Worm (Caenorhabditis elegans): ENCODE data around the gene Y47D7A.13.

The Y47D7A.13 gene

ce11 chrV:4416710-4417109 lies 19.0 kb downstream of the Y47D7A.13 start, which contains the start of gene Y47D7A.18:
Gene Y47D7A.18, minus strand, starts transcription at chrV:4416810.
- TF ChIP-seq tab-1 (GFP tag; IDR thresholded peaks at IDR 0.05) (no peak), med-1 (GFP tag; optimal IDR thresholded peaks at IDR 0.05; ENCODE audit: insufficient read depth) (no peak), T22C8.4 (GFP tag; IDR thresholded peaks at IDR 0.05) (no peak), ztf-23 (GFP tag; IDR thresholded peaks at IDR 0.05) (no peak), cog-1 (tag; optimal IDR thresholded peaks at IDR 0.05) (no peak), ref-1 (GFP tag; conservative IDR thresholded peaks at IDR 0.05) (no peak)

ce11 chrV:4414613-4415071 lies 21.1 kb downstream of the Y47D7A.13 start, which contains the start of gene grl-5:
Gene grl-5, minus strand, starts transcription at chrV:4414663.
- TF ChIP-seq cog-1 (tag; optimal IDR thresholded peaks at IDR 0.05): no peak
- no peak for TF ChIP-seq T22C8.4 (GFP tag; IDR thresholded peaks at IDR 0.05)
- TF ChIP-seq klf-2 (GFP tag; conservative IDR thresholded peaks at IDR 0.05): no peak
- TF ChIP-seq ztf-23 (GFP tag; IDR thresholded peaks at IDR 0.05): no peak
- no peak for TF ChIP-seq ref-1 (GFP tag; conservative IDR thresholded peaks at IDR 0.05)
- no peak for TF ChIP-seq tab-1 (GFP tag; IDR thresholded peaks at IDR 0.05)
- TF ChIP-seq med-1 (GFP tag; optimal IDR thresholded peaks at IDR 0.05; ENCODE audit: insufficient read depth): no peak
- no peak for TF ChIP-seq flt-1 (GFP tag; IDR thresholded peaks at IDR 0.05)
- TF ChIP-seq ztf-29 (GFP tag; IDR thresholded peaks at IDR 0.05): no peak

- TF ChIP-seq ztf-23 (GFP tag; IDR thresholded peaks at IDR 0.05) (no peak), med-1 (GFP tag; optimal IDR thresholded peaks at IDR 0.05; ENCODE audit: insufficient read depth) (no peak), T22C8.4 (GFP tag; IDR thresholded peaks at IDR 0.05) (no peak), klf-2 (GFP tag; conservative IDR thresholded peaks at IDR 0.05) (no peak), ztf-29 (GFP tag; IDR thresholded peaks at IDR 0.05) (no peak), ref-1 (GFP tag; conservative IDR thresholded peaks at IDR 0.05) (no peak), flt-1 (GFP tag; IDR thresholded peaks at IDR 0.05) (no peak), cog-1 (tag; optimal IDR thresholded peaks at IDR 0.05) (no peak), tab-1 (GFP tag; IDR thresholded peaks at IDR 0.05) (no peak)
These were observed 24.0 kb downstream of the Y47D7A.13 start, which contains the start of gene Y47D7A.17 for ce11 chrV:4411714-4412113. Gene Y47D7A.17, minus strand, starts transcription at chrV:4411814.

ce11 chrV:4410643-4411042 lies 25.1 kb downstream of the Y47D7A.13 start, which contains the start of gene Y47D7A.3:
Gene Y47D7A.3, plus strand, starts transcription at chrV:4410943.
- TF ChIP-seq T22C8.4 (GFP tag; IDR thresholded peaks at IDR 0.05) (no peak), ztf-29 (GFP tag; IDR thresholded peaks at IDR 0.05) (no peak), flt-1 (GFP tag; IDR thresholded peaks at IDR 0.05) (no peak), ref-1 (GFP tag; conservative IDR thresholded peaks at IDR 0.05) (no peak), cog-1 (tag; optimal IDR thresholded peaks at IDR 0.05) (no peak), tab-1 (GFP tag; IDR thresholded peaks at IDR 0.05) (no peak), ztf-23 (GFP tag; IDR thresholded peaks at IDR 0.05) (no peak), med-1 (GFP tag; optimal IDR thresholded peaks at IDR 0.05; ENCODE audit: insufficient read depth) (no peak), klf-2 (GFP tag; conservative IDR thresholded peaks at IDR 0.05) (no peak)

- TF ChIP-seq ztf-23 (GFP tag; IDR thresholded peaks at IDR 0.05) (no peak), cog-1 (tag; optimal IDR thresholded peaks at IDR 0.05) (no peak), tab-1 (GFP tag; IDR thresholded peaks at IDR 0.05) (no peak), ref-1 (GFP tag; conservative IDR thresholded peaks at IDR 0.05) (no peak), ztf-29 (GFP tag; IDR thresholded peaks at IDR 0.05) (no peak), T22C8.4 (GFP tag; IDR thresholded peaks at IDR 0.05) (no peak), flt-1 (GFP tag; IDR thresholded peaks at IDR 0.05) (no peak), klf-2 (GFP tag; conservative IDR thresholded peaks at IDR 0.05) (no peak), med-1 (GFP tag; optimal IDR thresholded peaks at IDR 0.05; ENCODE audit: insufficient read depth) (no peak)
These were observed 28.2 kb downstream of the Y47D7A.13 start, which contains the start of gene nhr-118 for ce11 chrV:4407519-4407918. Gene nhr-118, plus strand, starts transcription at chrV:4407819.

- no peak for TF ChIP-seq med-1 (GFP tag; optimal IDR thresholded peaks at IDR 0.05; ENCODE audit: insufficient read depth)
- no peak for TF ChIP-seq cog-1 (tag; optimal IDR thresholded peaks at IDR 0.05)
- TF ChIP-seq flt-1 (GFP tag; IDR thresholded peaks at IDR 0.05): no peak
- no peak for TF ChIP-seq klf-2 (GFP tag; conservative IDR thresholded peaks at IDR 0.05)
- TF ChIP-seq ref-1 (GFP tag; conservative IDR thresholded peaks at IDR 0.05): no peak
- no peak for TF ChIP-seq ztf-29 (GFP tag; IDR thresholded peaks at IDR 0.05)
- no peak for TF ChIP-seq tab-1 (GFP tag; IDR thresholded peaks at IDR 0.05)
- TF ChIP-seq T22C8.4 (GFP tag; IDR thresholded peaks at IDR 0.05): no peak
- TF ChIP-seq ztf-23 (GFP tag; IDR thresholded peaks at IDR 0.05): no peak
These were observed 33.9 kb downstream of the Y47D7A.13 start, which contains the start of gene F13A2.5 for ce11 chrV:4401865-4402264. Gene F13A2.5, minus strand, starts transcription at chrV:4401965.

ce11 chrV:4400118-4400517 lies 35.6 kb downstream of the Y47D7A.13 start, which contains the start of gene F13A2.4:
Gene F13A2.4, minus strand, starts transcription at chrV:4400218.
- no peak for TF ChIP-seq cog-1 (tag; optimal IDR thresholded peaks at IDR 0.05)
- no peak for TF ChIP-seq med-1 (GFP tag; optimal IDR thresholded peaks at IDR 0.05; ENCODE audit: insufficient read depth)
- no peak for TF ChIP-seq klf-2 (GFP tag; conservative IDR thresholded peaks at IDR 0.05)
- TF ChIP-seq T22C8.4 (GFP tag; IDR thresholded peaks at IDR 0.05): no peak
- no peak for TF ChIP-seq flt-1 (GFP tag; IDR thresholded peaks at IDR 0.05)
- no peak for TF ChIP-seq ztf-23 (GFP tag; IDR thresholded peaks at IDR 0.05)
- TF ChIP-seq ztf-29 (GFP tag; IDR thresholded peaks at IDR 0.05): no peak
- no peak for TF ChIP-seq tab-1 (GFP tag; IDR thresholded peaks at IDR 0.05)
- TF ChIP-seq ref-1 (GFP tag; conservative IDR thresholded peaks at IDR 0.05): no peak

- no peak for TF ChIP-seq ref-1 (GFP tag; conservative IDR thresholded peaks at IDR 0.05)
- TF ChIP-seq tab-1 (GFP tag; IDR thresholded peaks at IDR 0.05): no peak
- TF ChIP-seq ztf-23 (GFP tag; IDR thresholded peaks at IDR 0.05): no peak
- no peak for TF ChIP-seq cog-1 (tag; optimal IDR thresholded peaks at IDR 0.05)
- TF ChIP-seq klf-2 (GFP tag; conservative IDR thresholded peaks at IDR 0.05): no peak
- TF ChIP-seq flt-1 (GFP tag; IDR thresholded peaks at IDR 0.05): no peak
- TF ChIP-seq ztf-29 (GFP tag; IDR thresholded peaks at IDR 0.05): no peak
- no peak for TF ChIP-seq T22C8.4 (GFP tag; IDR thresholded peaks at IDR 0.05)
- TF ChIP-seq med-1 (GFP tag; optimal IDR thresholded peaks at IDR 0.05; ENCODE audit: insufficient read depth): no peak
These were observed 36.8 kb downstream of the Y47D7A.13 start for ce11 chrV:4398884-4399283.

ce11 chrV:4398127-4398526 lies 37.6 kb downstream of the Y47D7A.13 start:
- TF ChIP-seq tab-1 (GFP tag; IDR thresholded peaks at IDR 0.05) (no peak), cog-1 (tag; optimal IDR thresholded peaks at IDR 0.05) (no peak), ztf-23 (GFP tag; IDR thresholded peaks at IDR 0.05) (no peak)

ce11 chrV:4396257-4396656 lies 39.5 kb downstream of the Y47D7A.13 start, which contains the start of gene F13A2.3:
Gene F13A2.3, minus strand, starts transcription at chrV:4396357.
- TF ChIP-seq med-1 (GFP tag; optimal IDR thresholded peaks at IDR 0.05; ENCODE audit: insufficient read depth) (no peak), flt-1 (GFP tag; IDR thresholded peaks at IDR 0.05) (no peak), tab-1 (GFP tag; IDR thresholded peaks at IDR 0.05) (no peak), ztf-23 (GFP tag; IDR thresholded peaks at IDR 0.05) (no peak), klf-2 (GFP tag; conservative IDR thresholded peaks at IDR 0.05) (no peak), T22C8.4 (GFP tag; IDR thresholded peaks at IDR 0.05) (no peak), cog-1 (tag; optimal IDR thresholded peaks at IDR 0.05) (no peak), ref-1 (GFP tag; conservative IDR thresholded peaks at IDR 0.05) (no peak), ztf-29 (GFP tag; IDR thresholded peaks at IDR 0.05) (no peak)
